Fruit fly (Drosophila melanogaster): ENCODE measurements around the gene CG5618.
A peak's percentile ranks its signal among the peaks of the same experiment; 100 is the strongest.

dm6 chr3L:20387843-20388163, 34.6 kb downstream of the CG5618 start:
- TF ChIP-seq toe (GFP tag; optimal IDR thresholded peaks at IDR 0.05) (no peak), Crg-1 (GFP tag; optimal IDR thresholded peaks at IDR 0.05) (no peak), ovo (GFP tag; optimal IDR thresholded peaks at IDR 0.05) (no peak), bab1 (GFP tag; optimal IDR thresholded peaks at IDR 0.05) (no peak), CG7045 (GFP tag; optimal IDR thresholded peaks at IDR 0.05) (no peak), kay (GFP tag; ENCODE audit: borderline replicate concordance) (no peak), cic (GFP tag; optimal IDR thresholded peaks at IDR 0.05) (no peak), CG12768 (GFP tag; optimal IDR thresholded peaks at IDR 0.05) (peak; percentile 4), cnc (optimal IDR thresholded peaks at IDR 0.05) (no peak), Mnt (GFP tag; optimal IDR thresholded peaks at IDR 0.05) (no peak)

Measured in whole organism, adult.